Fruit fly (Drosophila melanogaster) whole organism, embryonic: ENCODE results near the gene Fas3.

Experiments used
- CG10462 ChIP-seq: fragments of 200-800 bp; sonication (Bioruptor generic); optimal IDR thresholded peaks from 2 replicates; lab custom pipeline; 2016; ENCODE audit warnings: missing biosample characterization, missing genetic modification characterization
- CG12769 ChIP-seq: fragments of 200-800 bp; sonication (Bioruptor generic); optimal IDR thresholded peaks from 2 replicates; lab custom pipeline; 2019; ENCODE audit warnings: missing biosample characterization, mild to moderate bottlenecking, missing genetic modification characterization, moderate library complexity
- CG15514 ChIP-seq: fragments of 200-800 bp; sonication (Bioruptor generic); optimal IDR thresholded peaks from 3 replicates; lab custom pipeline; 2017; ENCODE audit warnings: missing biosample characterization, missing genetic modification characterization, mild to moderate bottlenecking, moderate library complexity, missing genetic modification reagents
- CG34224 ChIP-seq: fragments of 200-800 bp; sonication (Bioruptor generic); IDR thresholded peaks from 3 replicates; pipeline ENCODE4 v1.3.6; 2022; ENCODE audit warnings: missing biosample characterization, missing genetic modification characterization; ENCODE audit not compliant: partially characterized antibody
- Side ChIP-seq: fragments of 200-800 bp; sonication (Bioruptor generic); optimal IDR thresholded peaks from 2 replicates; lab custom pipeline; 2016; ENCODE audit warnings: missing biosample characterization, missing genetic modification characterization
- bowl ChIP-seq: fragments of 200-800 bp; sonication (Bioruptor generic); IDR thresholded peaks from 2 replicates; pipeline ENCODE4 v1.3.6; 2022; ENCODE audit warnings: missing biosample characterization, missing genetic modification characterization
- grn ChIP-seq: fragments of 200-800 bp; sonication (Bioruptor generic); optimal IDR thresholded peaks from 3 replicates; lab custom pipeline; 2017; ENCODE audit warnings: missing biosample characterization, missing genetic modification characterization
- kay ChIP-seq: fragments of 200-800 bp; sonication (Bioruptor generic); optimal IDR thresholded peaks from 2 replicates; lab custom pipeline; 2016; ENCODE audit warnings: missing biosample characterization, missing genetic modification characterization
- oc ChIP-seq: fragments of 200-800 bp; sonication (Bioruptor generic); optimal IDR thresholded peaks from 2 replicates; lab custom pipeline; 2018; ENCODE audit warnings: missing biosample characterization, mild to moderate bottlenecking, missing genetic modification characterization, moderate library complexity
- slou ChIP-seq: fragments of 200-800 bp; sonication (Bioruptor generic); optimal IDR thresholded peaks from 3 replicates; lab custom pipeline; 2016; ENCODE audit warnings: missing biosample characterization, missing genetic modification characterization
- so ChIP-seq: fragments of 200-800 bp; sonication (Bioruptor generic); IDR thresholded peaks from 3 replicates; pipeline ENCODE4 v1.3.6; 2022; ENCODE audit warnings: missing biosample characterization, missing genetic modification characterization

- no peak for TF ChIP-seq bowl (GFP tag; lab: Robert Waterston, UW)
- TF ChIP-seq slou (GFP tag; lab: Kevin White, UChicago): no peak
- no peak for TF ChIP-seq CG12769 (tag; lab: Kevin White, UChicago)
- TF ChIP-seq kay (GFP tag; lab: Kevin White, UChicago): no peak
- TF ChIP-seq CG10462 (GFP tag; lab: Kevin White, UChicago): peak; percentile 10
- TF ChIP-seq CG34224 (GFP tag; lab: Robert Waterston, UW): no peak
- no peak for TF ChIP-seq grn (GFP tag; lab: Kevin White, UChicago)
- no peak for TF ChIP-seq CG15514 (GFP tag; lab: Kevin White, UChicago)
- TF ChIP-seq Side (GFP tag; lab: Kevin White, UChicago): no peak
- peak; percentile 25; the same call in 1 of the 3 replicates for TF ChIP-seq so (GFP tag; lab: Robert Waterston, UW)
- peak; percentile 39 for TF ChIP-seq oc (tag; lab: Kevin White, UChicago)
Measured at dm6 chr2L:18310489-18310888, 9.4 kb upstream of the Fas3 start.
